Fruit fly (Drosophila melanogaster) whole organism, embryonic: ENCODE measurements around the gene SkpD.
A peak's percentile ranks its signal among the peaks of the same experiment; 100 is the strongest.

Source experiments
- Adf1 ChIP-seq: fragments of 200-800 bp; sonication (Bioruptor generic); IDR thresholded peaks from 2 replicates; pipeline ENCODE4 v1.3.6; 2022; ENCODE audit warnings: missing biosample characterization, missing genetic modification characterization
- Atf3 ChIP-seq: fragments of 200-800 bp; sonication (Bioruptor generic); optimal IDR thresholded peaks from 3 replicates; lab custom pipeline; 2016; ENCODE audit warnings: missing biosample characterization, missing genetic modification characterization
- Blimp-1 ChIP-seq: fragments of 200-800 bp; sonication (Bioruptor generic); optimal IDR thresholded peaks from 3 replicates; lab custom pipeline; 2018; ENCODE audit warnings: missing biosample characterization, missing genetic modification characterization, mild to moderate bottlenecking, moderate library complexity, missing genetic modification reagents
- CG10209 ChIP-seq: fragments of 200-800 bp; sonication (Bioruptor generic); optimal IDR thresholded peaks from 3 replicates; lab custom pipeline; 2017; ENCODE audit warnings: missing biosample characterization, mild to moderate bottlenecking, missing genetic modification characterization, missing genetic modification reagents
- CG11398 ChIP-seq: fragments of 200-800 bp; sonication (Bioruptor generic); optimal IDR thresholded peaks from 2 replicates; lab custom pipeline; 2016; ENCODE audit warnings: missing biosample characterization, missing genetic modification characterization
- CG1233 ChIP-seq: fragments of 200-800 bp; sonication (Bioruptor generic); optimal IDR thresholded peaks from 4 replicates; lab custom pipeline; 2018; ENCODE audit warnings: missing biosample characterization, mild to moderate bottlenecking, missing genetic modification characterization
- CG15514 ChIP-seq: fragments of 200-800 bp; sonication (Bioruptor generic); optimal IDR thresholded peaks from 3 replicates; lab custom pipeline; 2017; ENCODE audit warnings: missing biosample characterization, missing genetic modification characterization, mild to moderate bottlenecking, moderate library complexity, missing genetic modification reagents
- CG16779 ChIP-seq: fragments of 200-800 bp; sonication (Bioruptor generic); IDR thresholded peaks from 2 replicates; pipeline ENCODE4 v1.3.6; 2022; ENCODE audit warnings: missing biosample characterization, missing genetic modification characterization
- CG18476 ChIP-seq: fragments of 200-800 bp; sonication (Bioruptor generic); optimal IDR thresholded peaks from 2 replicates; lab custom pipeline; 2016; ENCODE audit warnings: missing biosample characterization, mild to moderate bottlenecking, missing genetic modification characterization
- CG2120 ChIP-seq: fragments of 200-800 bp; sonication (Bioruptor generic); optimal IDR thresholded peaks from 3 replicates; lab custom pipeline; 2016; ENCODE audit warnings: missing biosample characterization, missing genetic modification characterization
- CG2712 ChIP-seq: fragments of 200-800 bp; optimal IDR thresholded peaks from 3 replicates; lab custom pipeline; 2019; ENCODE audit warnings: missing biosample characterization, mild to moderate bottlenecking, missing genetic modification characterization, moderate library complexity
- CG3163 ChIP-seq: fragments of 200-800 bp; sonication (Bioruptor generic); optimal IDR thresholded peaks from 3 replicates; lab custom pipeline; 2016; ENCODE audit warnings: missing biosample characterization, missing genetic modification characterization
- CG3281 ChIP-seq: fragments of 200-800 bp; sonication (Bioruptor generic); optimal IDR thresholded peaks from 3 replicates; lab custom pipeline; 2017; ENCODE audit warnings: missing biosample characterization, mild to moderate bottlenecking, missing genetic modification characterization
- CG6854 ChIP-seq: fragments of 200-800 bp; sonication (Bioruptor generic); optimal IDR thresholded peaks from 3 replicates; lab custom pipeline; 2017; ENCODE audit warnings: missing biosample characterization, mild to moderate bottlenecking, missing genetic modification characterization
- CG7357 ChIP-seq: fragments of 200-800 bp; sonication (Bioruptor generic); IDR thresholded peaks from 3 replicates; pipeline ENCODE4 v1.3.6; 2022; ENCODE audit warnings: missing biosample characterization, missing genetic modification characterization
- CG7556 ChIP-seq: fragments of 200-800 bp; sonication (Bioruptor generic); optimal IDR thresholded peaks from 2 replicates; lab custom pipeline; 2017; ENCODE audit warnings: missing biosample characterization, mild to moderate bottlenecking, missing genetic modification characterization
- CG8765 ChIP-seq: fragments of 200-800 bp; sonication (Bioruptor generic); IDR thresholded peaks from 2 replicates; pipeline ENCODE4 v1.3.6; 2022; ENCODE audit warnings: missing biosample characterization, missing genetic modification characterization
- CG9876 ChIP-seq: fragments of 200-800 bp; sonication (Bioruptor generic); optimal IDR thresholded peaks from 2 replicates; lab custom pipeline; 2016; ENCODE audit warnings: missing biosample characterization, missing genetic modification characterization
- Deaf1 ChIP-seq: fragments of 200-800 bp; optimal IDR thresholded peaks from 3 replicates; lab custom pipeline; 2019; ENCODE audit warnings: missing biosample characterization, mild to moderate bottlenecking, missing genetic modification characterization, moderate library complexity
- E2f2 ChIP-seq: fragments of 200-800 bp; sonication (Bioruptor generic); IDR thresholded peaks from 2 replicates; pipeline ENCODE4 v1.3.6; 2022; ENCODE audit warnings: missing biosample characterization, missing genetic modification characterization
- HLH4C ChIP-seq: fragments of 200-800 bp; sonication (Bioruptor generic); IDR thresholded peaks from 3 replicates; pipeline ENCODE4 v1.3.6; 2022; ENCODE audit warnings: missing biosample characterization, missing genetic modification characterization; ENCODE audit not compliant: partially characterized antibody
- HmgD ChIP-seq: fragments of 200-800 bp; sonication (Bioruptor generic); optimal IDR thresholded peaks from 3 replicates; lab custom pipeline; 2016; ENCODE audit warnings: missing biosample characterization, missing genetic modification characterization
- Kr ChIP-seq: fragments of 200-800 bp; sonication (Bioruptor generic); optimal IDR thresholded peaks from 2 replicates; lab custom pipeline; 2017; ENCODE audit warnings: missing biosample characterization, mild to moderate bottlenecking, missing genetic modification characterization
- Lhr ChIP-seq: fragments of 200-800 bp; sonication (Bioruptor generic); optimal IDR thresholded peaks from 3 replicates; lab custom pipeline; 2017; ENCODE audit warnings: mild to moderate bottlenecking, missing biosample characterization, missing genetic modification reagents, missing genetic modification characterization
- NK7.1 ChIP-seq: fragments of 200-800 bp; sonication (Bioruptor generic); optimal IDR thresholded peaks from 3 replicates; lab custom pipeline; 2016; ENCODE audit warnings: missing biosample characterization, missing genetic modification characterization
- PHDP ChIP-seq: fragments of 200-800 bp; sonication (Bioruptor generic); optimal IDR thresholded peaks from 3 replicates; lab custom pipeline; 2018; ENCODE audit warnings: missing biosample characterization, mild to moderate bottlenecking, missing genetic modification characterization, moderate library complexity
- Side ChIP-seq: fragments of 200-800 bp; sonication (Bioruptor generic); optimal IDR thresholded peaks from 2 replicates; lab custom pipeline; 2016; ENCODE audit warnings: missing biosample characterization, missing genetic modification characterization
- Sox100B ChIP-seq: fragments of 200-800 bp; sonication (Bioruptor generic); optimal IDR thresholded peaks from 3 replicates; lab custom pipeline; 2018; ENCODE audit warnings: missing biosample characterization, mild to moderate bottlenecking, missing genetic modification characterization
- Sox102F ChIP-seq: fragments of 200-800 bp; sonication (Bioruptor generic); optimal IDR thresholded peaks from 2 replicates; lab custom pipeline; 2018; ENCODE audit warnings: missing biosample characterization, mild to moderate bottlenecking, missing genetic modification characterization, moderate library complexity
- Ssrp ChIP-seq: fragments of 200-800 bp; sonication (Bioruptor generic); optimal IDR thresholded peaks from 2 replicates; lab custom pipeline; 2018; ENCODE audit warnings: missing biosample characterization, mild to moderate bottlenecking, missing genetic modification characterization, moderate library complexity
- Stat92E ChIP-seq, 3 experiments: fragments of >200 bp in 2 of 3; fragments of 200-800 bp in 1 of 3; sonication (Bioruptor generic) in 1 of 3; optimal IDR thresholded peaks; 2 replicates each; lab custom pipeline; 2017 to 2019; ENCODE audit warnings: missing biosample characterization in 3 of 3, missing genetic modification characterization in 3 of 3, mild to moderate bottlenecking in 1 of 3, moderate library complexity in 1 of 3
- amos ChIP-seq: fragments of 200-800 bp; sonication (Bioruptor generic); IDR thresholded peaks from 2 replicates; pipeline ENCODE4 v1.3.6; 2022; ENCODE audit warnings: missing biosample characterization, missing genetic modification characterization; ENCODE audit not compliant: partially characterized antibody
- chm ChIP-seq: fragments of 200-800 bp; sonication (Bioruptor generic); IDR thresholded peaks from 2 replicates; pipeline ENCODE4 v1.3.6; 2022; ENCODE audit warnings: missing biosample characterization, missing genetic modification characterization
- crp ChIP-seq, 2 experiments: fragments of 200-800 bp; sonication (Bioruptor generic); optimal IDR thresholded peaks; 2 replicates in 1 of 2; 3 replicates in 1 of 2; lab custom pipeline; 2017; ENCODE audit warnings: missing biosample characterization in 2 of 2, missing genetic modification characterization in 2 of 2, mild to moderate bottlenecking in 1 of 2, moderate library complexity in 1 of 2
- da ChIP-seq: fragments of 200-800 bp; sonication (Bioruptor generic); optimal IDR thresholded peaks from 2 replicates; lab custom pipeline; 2016; ENCODE audit warnings: missing biosample characterization, missing genetic modification characterization
- exex ChIP-seq: fragments of 200-800 bp; sonication (Bioruptor generic); optimal IDR thresholded peaks from 4 replicates; lab custom pipeline; 2018; ENCODE audit warnings: missing biosample characterization, mild to moderate bottlenecking, missing genetic modification characterization, moderate library complexity
- gce ChIP-seq: fragments of 200-800 bp; sonication (Bioruptor generic); IDR thresholded peaks from 3 replicates; pipeline ENCODE4 v1.3.6; 2022; ENCODE audit warnings: missing biosample characterization, missing genetic modification characterization
- gcm ChIP-seq: fragments of 200-800 bp; sonication (Bioruptor generic); optimal IDR thresholded peaks from 2 replicates; lab custom pipeline; 2019; ENCODE audit warnings: missing biosample characterization, mild to moderate bottlenecking, missing genetic modification characterization, moderate library complexity
- hbn ChIP-seq: fragments of 200-800 bp; sonication (Bioruptor generic); IDR thresholded peaks from 2 replicates; pipeline ENCODE4 v1.3.6; 2022; ENCODE audit warnings: missing biosample characterization, missing genetic modification characterization; ENCODE audit not compliant: partially characterized antibody
- jumu ChIP-seq: fragments of 200-800 bp; sonication (Bioruptor generic); optimal IDR thresholded peaks from 3 replicates; lab custom pipeline; 2016; ENCODE audit warnings: missing biosample characterization, missing genetic modification characterization
- kni ChIP-seq: fragments of 200-800 bp; sonication (Bioruptor generic); optimal IDR thresholded peaks from 3 replicates; lab custom pipeline; 2017; ENCODE audit warnings: mild to moderate bottlenecking, missing biosample characterization, missing genetic modification reagents, missing genetic modification characterization
- lbe ChIP-seq: fragments of 200-800 bp; sonication (Bioruptor generic); optimal IDR thresholded peaks from 2 replicates; lab custom pipeline; 2016; ENCODE audit warnings: missing biosample characterization, mild to moderate bottlenecking, missing genetic modification characterization
- nmo ChIP-seq: fragments of 200-800 bp; sonication (Bioruptor generic); optimal IDR thresholded peaks from 2 replicates; lab custom pipeline; 2018; ENCODE audit warnings: missing biosample characterization, mild to moderate bottlenecking, missing genetic modification characterization, moderate library complexity
- peb ChIP-seq: fragments of 200-800 bp; sonication (Bioruptor generic); IDR thresholded peaks from 2 replicates; pipeline ENCODE4 v1.3.6; 2022; ENCODE audit warnings: missing biosample characterization, missing genetic modification characterization
- sim ChIP-seq: fragments of 200-800 bp; sonication (Bioruptor generic); IDR thresholded peaks from 2 replicates; pipeline ENCODE4 v1.3.6; 2022; ENCODE audit warnings: missing biosample characterization, missing genetic modification characterization
- sob ChIP-seq: fragments of 200-800 bp; sonication (Bioruptor generic); IDR thresholded peaks from 2 replicates; pipeline ENCODE4 v1.3.6; 2022; ENCODE audit warnings: missing biosample characterization, missing genetic modification characterization
- vnd ChIP-seq: fragments of 200-800 bp; sonication (Bioruptor generic); IDR thresholded peaks from 3 replicates; pipeline ENCODE4 v1.3.6; 2022; ENCODE audit warnings: missing biosample characterization, missing genetic modification characterization; ENCODE audit not compliant: partially characterized antibody
- vvl ChIP-seq: fragments of 200-800 bp; sonication (Bioruptor generic); IDR thresholded peaks from 2 replicates; pipeline ENCODE4 v1.3.6; 2022; ENCODE audit warnings: missing biosample characterization, missing genetic modification characterization
- z ChIP-seq: fragments of 200-800 bp; sonication (Bioruptor generic); IDR thresholded peaks from 3 replicates; pipeline ENCODE4 v1.3.6; 2022; ENCODE audit warnings: missing biosample characterization, missing genetic modification characterization

SkpD gene

DNA sequence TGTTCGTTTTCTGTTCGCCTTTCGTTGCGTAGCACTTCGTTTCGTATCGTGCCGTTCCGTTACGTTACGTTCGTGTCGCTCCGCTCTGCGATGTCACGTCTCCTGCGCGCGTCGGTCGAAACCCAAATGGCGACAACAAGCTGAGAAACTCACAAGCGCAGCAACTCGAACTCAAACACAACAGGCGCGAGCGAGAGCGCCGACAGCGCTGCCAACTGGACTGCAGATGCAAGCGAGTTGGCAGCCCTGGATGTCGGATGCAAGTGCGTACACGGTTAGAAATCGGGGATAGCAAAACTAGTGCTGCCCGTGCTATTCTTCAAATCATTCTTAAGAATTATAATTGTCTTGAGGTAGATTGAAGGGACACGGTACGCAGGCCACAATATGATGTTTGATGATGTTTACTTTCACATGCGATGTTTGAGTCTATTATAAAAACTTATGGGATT lies 35.8 kb downstream of the SkpD start (continued):
- TF ChIP-seq da: no peak
- peak; percentile 76 for TF ChIP-seq chm (GFP tag; lab: Robert Waterston, UW)
- TF ChIP-seq Ssrp (tag; lab: Kevin White, UChicago): peak; percentile 58
- peak; percentile 38 for TF ChIP-seq Sox100B
- TF ChIP-seq Lhr (GFP tag; lab: Kevin White, UChicago): peak; percentile 48
- TF ChIP-seq CG15514 (GFP tag; lab: Kevin White, UChicago): peak; percentile 72
- peak; percentile 54 for TF ChIP-seq NK7.1 (GFP tag; lab: Kevin White, UChicago)
- peak; percentile 65 for TF ChIP-seq CG7357
- TF ChIP-seq CG8765 (GFP tag; lab: Robert Waterston, UW): no peak
- peak; percentile 71 for TF ChIP-seq Atf3
- TF ChIP-seq amos (GFP tag; lab: Robert Waterston, UW): peak; percentile 63
- peak; percentile 54; the same call in 2 of the 3 replicates for TF ChIP-seq HLH4C (GFP tag; lab: Robert Waterston, UW)
- peak; percentile 95 for TF ChIP-seq Deaf1 (tag; lab: Kevin White, UChicago)
- peak; percentile 18; the same call in 1 of the 2 replicates for TF ChIP-seq hbn (GFP tag; lab: Robert Waterston, UW)
- peak; percentile 33; the same call in 1 of the 2 replicates for TF ChIP-seq CG16779 (GFP tag; lab: Robert Waterston, UW)
- 0 out of 2 replicates have a peak, but pooled peaks have one; percentile 58 for TF ChIP-seq peb (GFP tag; lab: Robert Waterston, UW)
- peak; percentile 56; the same call in 1 of the 3 replicates for TF ChIP-seq gce (GFP tag; lab: Robert Waterston, UW)
- TF ChIP-seq sob (GFP tag; lab: Robert Waterston, UW): peak; percentile 65
- no peak for TF ChIP-seq lbe (GFP tag; lab: Kevin White, UChicago)
- peak; percentile 23 for TF ChIP-seq CG6854 (GFP tag; lab: Kevin White, UChicago)
- peak; percentile 64 for TF ChIP-seq CG18476
- peak; percentile 47 for TF ChIP-seq PHDP
- TF ChIP-seq vnd: no peak
- peak; percentile 40 for TF ChIP-seq gcm (GFP tag; lab: Kevin White, UChicago)
- peak; percentile 73 for TF ChIP-seq CG2712 (tag; lab: Kevin White, UChicago)
- TF ChIP-seq jumu (GFP tag; lab: Kevin White, UChicago): peak; percentile 70
- TF ChIP-seq CG3281 (GFP tag; lab: Kevin White, UChicago): peak; percentile 51
- TF ChIP-seq Stat92E (GFP tag; optimal IDR thresholded peaks at IDR 0.05; lab: Kevin White, UChicago): peak in 1 of 3 experiments; percentile 24
- peak; percentile 70 for TF ChIP-seq nmo (GFP tag; lab: Kevin White, UChicago)
- TF ChIP-seq CG3163 (GFP tag; lab: Kevin White, UChicago): peak; percentile 49
- TF ChIP-seq CG10209: peak; percentile 64
- no peak for TF ChIP-seq crp (GFP tag; optimal IDR thresholded peaks at IDR 0.05; lab: Kevin White, UChicago)
- no peak for TF ChIP-seq Kr (GFP tag; lab: Kevin White, UChicago)
- TF ChIP-seq Sox102F (GFP tag; lab: Kevin White, UChicago): peak; percentile 60
- peak; percentile 62 for TF ChIP-seq kni
- TF ChIP-seq CG11398 (GFP tag; lab: Kevin White, UChicago): no peak
- peak; percentile 60 for TF ChIP-seq CG9876 (GFP tag; lab: Kevin White, UChicago)
- peak; percentile 65 for TF ChIP-seq E2f2 (GFP tag; lab: Robert Waterston, UW)
- peak; percentile 38 for TF ChIP-seq CG1233 (GFP tag; lab: Kevin White, UChicago)
- peak; percentile 87 for TF ChIP-seq vvl (GFP tag; lab: Robert Waterston, UW)
- TF ChIP-seq Adf1: peak; percentile 60
- TF ChIP-seq CG7556: peak; percentile 56
- no peak for TF ChIP-seq z (GFP tag; lab: Robert Waterston, UW)
- peak; percentile 76 for TF ChIP-seq CG2120 (GFP tag; lab: Kevin White, UChicago)
- TF ChIP-seq Side: peak; percentile 73
- peak; percentile 45 for TF ChIP-seq Blimp-1 (GFP tag; lab: Kevin White, UChicago)
- peak; percentile 57; the same call in 1 of the 2 replicates for TF ChIP-seq sim (GFP tag; lab: Robert Waterston, UW)
- TF ChIP-seq exex (tag; lab: Kevin White, UChicago): no peak
- peak; percentile 76 for TF ChIP-seq HmgD (GFP tag; lab: Kevin White, UChicago)
